Fruit fly (Drosophila melanogaster) Kc167 (cell line): ENCODE data around the gene CG2691.

ENCODE experiments used
- Myc ChIP-seq: fragments of >200 bp; optimal IDR thresholded peaks from 2 replicates; lab custom pipeline; 2017; ENCODE audit warnings: missing external identifiers
- Sin3A ChIP-seq: fragments of >200 bp; optimal IDR thresholded peaks from 2 replicates; lab custom pipeline; 2018; ENCODE audit warnings: missing external identifiers
- psq ChIP-seq: fragments of >200 bp; optimal IDR thresholded peaks from 2 replicates; lab custom pipeline; 2017; ENCODE audit warnings: missing external identifiers
- ttk ChIP-seq: sonication (Bioruptor generic); optimal IDR thresholded peaks from 2 replicates; lab custom pipeline; 2017; ENCODE audit warnings: missing external identifiers

- no peak for TF ChIP-seq Myc (lab: Kevin White, UChicago)
- TF ChIP-seq ttk (lab: Kevin White, UChicago): no peak
- TF ChIP-seq Sin3A (lab: Kevin White, UChicago): no peak
- no peak for TF ChIP-seq psq
Observed at dm6 chrX:13615992-13616391, 8.2 kb downstream of the CG2691 start.
